Fruit fly (Drosophila melanogaster) whole organism, embryonic: ENCODE data around the gene Unc50.

Source experiments
- Ada2b ChIP-seq: fragments of 200-800 bp; sonication (Bioruptor generic); IDR thresholded peaks from 2 replicates; pipeline ENCODE4 v1.3.6; 2022; ENCODE audit warnings: missing biosample characterization, missing genetic modification characterization
- Antp ChIP-seq: fragments of 200-800 bp; sonication (Bioruptor generic); optimal IDR thresholded peaks from 3 replicates; lab custom pipeline; 2016; ENCODE audit warnings: missing biosample characterization, missing genetic modification characterization
- CG10267 ChIP-seq: fragments of 200-800 bp; sonication (Bioruptor generic); optimal IDR thresholded peaks from 2 replicates; lab custom pipeline; 2018; ENCODE audit warnings: missing biosample characterization, mild to moderate bottlenecking, missing genetic modification characterization, moderate library complexity
- CG10366 ChIP-seq: fragments of 200-800 bp; sonication (Bioruptor generic); IDR thresholded peaks from 2 replicates; pipeline ENCODE4 v1.3.6; 2022; ENCODE audit warnings: missing biosample characterization, missing genetic modification characterization
- CG11560 ChIP-seq: fragments of 200-800 bp; sonication (Bioruptor generic); IDR thresholded peaks from 3 replicates; pipeline ENCODE4 v1.3.6; 2022; ENCODE audit warnings: missing biosample characterization, missing genetic modification characterization
- CG12942 ChIP-seq: fragments of 200-800 bp; sonication (Bioruptor generic); optimal IDR thresholded peaks from 3 replicates; lab custom pipeline; 2016; ENCODE audit warnings: missing biosample characterization, missing genetic modification characterization
- CG15514 ChIP-seq: fragments of 200-800 bp; sonication (Bioruptor generic); optimal IDR thresholded peaks from 3 replicates; lab custom pipeline; 2017; ENCODE audit warnings: missing biosample characterization, missing genetic modification characterization, mild to moderate bottlenecking, moderate library complexity, missing genetic modification reagents
- CG17612 ChIP-seq: fragments of 200-800 bp; sonication (Bioruptor generic); IDR thresholded peaks from 2 replicates; pipeline ENCODE4 v1.3.6; 2022; ENCODE audit warnings: missing biosample characterization, missing genetic modification characterization
- CG17829 ChIP-seq: fragments of 200-800 bp; optimal IDR thresholded peaks from 2 replicates; lab custom pipeline; 2019; ENCODE audit warnings: missing biosample characterization, mild to moderate bottlenecking, missing genetic modification characterization, moderate library complexity
- CG2889 ChIP-seq: fragments of 200-800 bp; sonication (Bioruptor generic); IDR thresholded peaks from 3 replicates; pipeline ENCODE4 v1.3.6; 2022; ENCODE audit warnings: missing biosample characterization, missing genetic modification characterization
- CG30403 ChIP-seq: fragments of 200-800 bp; sonication (Bioruptor generic); optimal IDR thresholded peaks from 3 replicates; lab custom pipeline; 2016; ENCODE audit warnings: missing biosample characterization, missing genetic modification characterization
- CG31365 ChIP-seq: fragments of 200-800 bp; sonication (Bioruptor generic); optimal IDR thresholded peaks from 2 replicates; lab custom pipeline; 2018; ENCODE audit warnings: missing biosample characterization, mild to moderate bottlenecking, missing genetic modification characterization
- CG6791 ChIP-seq: fragments of 200-800 bp; sonication (Bioruptor generic); IDR thresholded peaks from 3 replicates; pipeline ENCODE4 v1.3.6; 2022; ENCODE audit warnings: missing biosample characterization, missing genetic modification characterization; ENCODE audit not compliant: partially characterized antibody
- CG7987 ChIP-seq: fragments of 200-800 bp; sonication (Bioruptor generic); optimal IDR thresholded peaks from 2 replicates; lab custom pipeline; 2018; ENCODE audit warnings: missing biosample characterization, mild to moderate bottlenecking, missing genetic modification characterization, moderate library complexity
- CG8359 ChIP-seq: fragments of 200-800 bp; sonication (Bioruptor generic); optimal IDR thresholded peaks from 2 replicates; lab custom pipeline; 2017; ENCODE audit warnings: missing biosample characterization, mild to moderate bottlenecking, missing genetic modification characterization, borderline replicate concordance
- CG8924 ChIP-seq: fragments of 200-800 bp; optimal IDR thresholded peaks from 3 replicates; lab custom pipeline; 2019; ENCODE audit warnings: missing biosample characterization, mild to moderate bottlenecking, missing genetic modification characterization, moderate library complexity
- CTCF ChIP-seq: fragments of 200-800 bp; sonication (Bioruptor generic); optimal IDR thresholded peaks from 2 replicates; lab custom pipeline; 2017; ENCODE audit warnings: missing biosample characterization, mild to moderate bottlenecking, missing genetic modification characterization, moderate library complexity
- Dbx ChIP-seq: fragments of 200-800 bp; sonication (Bioruptor generic); IDR thresholded peaks from 3 replicates; pipeline ENCODE4 v1.3.6; 2022; ENCODE audit warnings: missing biosample characterization, missing genetic modification characterization
- Dek ChIP-seq: fragments of 200-800 bp; sonication (Bioruptor generic); optimal IDR thresholded peaks from 3 replicates; lab custom pipeline; 2019; ENCODE audit warnings: missing biosample characterization, mild to moderate bottlenecking, missing genetic modification characterization, moderate library complexity
- Elba2 ChIP-seq: fragments of 200-800 bp; sonication (Bioruptor generic); optimal IDR thresholded peaks from 3 replicates; lab custom pipeline; 2016; ENCODE audit warnings: missing biosample characterization, missing genetic modification characterization
- Ets97D ChIP-seq: fragments of 200-800 bp; sonication (Bioruptor generic); optimal IDR thresholded peaks from 3 replicates; lab custom pipeline; 2016; ENCODE audit warnings: missing biosample characterization, missing genetic modification characterization
- Gsc ChIP-seq: fragments of 200-800 bp; sonication (Bioruptor generic); IDR thresholded peaks from 2 replicates; pipeline ENCODE4 v1.3.6; 2022; ENCODE audit warnings: missing biosample characterization, missing genetic modification characterization
- HmgZ ChIP-seq: fragments of 200-800 bp; sonication (Bioruptor generic); optimal IDR thresholded peaks from 2 replicates; lab custom pipeline; 2018; ENCODE audit warnings: missing biosample characterization, mild to moderate bottlenecking, missing genetic modification characterization
- Lhr ChIP-seq: fragments of 200-800 bp; sonication (Bioruptor generic); optimal IDR thresholded peaks from 3 replicates; lab custom pipeline; 2017; ENCODE audit warnings: mild to moderate bottlenecking, missing biosample characterization, missing genetic modification reagents, missing genetic modification characterization
- Mrtf ChIP-seq: fragments of 200-800 bp; sonication (Bioruptor generic); IDR thresholded peaks from 3 replicates; pipeline ENCODE4 v1.3.6; 2022; ENCODE audit warnings: missing biosample characterization, missing genetic modification characterization
- Oaz ChIP-seq: fragments of 200-800 bp; sonication (Bioruptor generic); IDR thresholded peaks from 2 replicates; pipeline ENCODE4 v1.3.6; 2022; ENCODE audit warnings: missing biosample characterization, missing genetic modification characterization
- Oli ChIP-seq: fragments of 200-800 bp; sonication (Bioruptor generic); optimal IDR thresholded peaks from 2 replicates; lab custom pipeline; 2018; ENCODE audit warnings: missing biosample characterization, mild to moderate bottlenecking, missing genetic modification characterization, moderate library complexity
- Ssrp ChIP-seq: fragments of 200-800 bp; sonication (Bioruptor generic); optimal IDR thresholded peaks from 2 replicates; lab custom pipeline; 2018; ENCODE audit warnings: missing biosample characterization, mild to moderate bottlenecking, missing genetic modification characterization, moderate library complexity
- abd-A ChIP-seq: fragments of 200-800 bp; sonication (Bioruptor generic); optimal IDR thresholded peaks from 3 replicates; lab custom pipeline; 2019; ENCODE audit warnings: missing biosample characterization, mild to moderate bottlenecking, missing genetic modification characterization, moderate library complexity
- ara ChIP-seq: fragments of 200-800 bp; sonication (Bioruptor generic); IDR thresholded peaks from 2 replicates; pipeline ENCODE4 v1.3.6; 2022; ENCODE audit warnings: missing biosample characterization, missing genetic modification characterization
- ems ChIP-seq: fragments of 200-800 bp; sonication (Bioruptor generic); optimal IDR thresholded peaks from 3 replicates; lab custom pipeline; 2016; ENCODE audit warnings: missing biosample characterization, missing genetic modification characterization
- en ChIP-seq: fragments of 200-800 bp; sonication (Bioruptor generic); optimal IDR thresholded peaks from 2 replicates; lab custom pipeline; 2016; ENCODE audit warnings: missing biosample characterization, missing genetic modification characterization
- eyg ChIP-seq: fragments of 200-800 bp; sonication (Bioruptor generic); optimal IDR thresholded peaks from 3 replicates; lab custom pipeline; 2016; ENCODE audit warnings: missing biosample characterization, missing genetic modification characterization
- ftz-f1 ChIP-seq: fragments of 200-800 bp; sonication (Bioruptor generic); optimal IDR thresholded peaks from 2 replicates; lab custom pipeline; 2016; ENCODE audit warnings: missing biosample characterization, missing genetic modification characterization
- gsb ChIP-seq: fragments of 200-800 bp; sonication (Bioruptor generic); IDR thresholded peaks from 2 replicates; pipeline ENCODE4 v1.3.6; 2022; ENCODE audit warnings: missing biosample characterization, missing genetic modification characterization
- jigr1 ChIP-seq: fragments of 200-800 bp; sonication (Bioruptor generic); IDR thresholded peaks from 3 replicates; pipeline ENCODE4 v1.3.6; 2022; ENCODE audit warnings: missing biosample characterization, missing genetic modification characterization
- klu ChIP-seq: fragments of 200-800 bp; sonication (Bioruptor generic); IDR thresholded peaks from 2 replicates; pipeline ENCODE4 v1.3.6; 2022; ENCODE audit warnings: missing biosample characterization, missing genetic modification characterization
- lbe ChIP-seq: fragments of 200-800 bp; sonication (Bioruptor generic); optimal IDR thresholded peaks from 2 replicates; lab custom pipeline; 2016; ENCODE audit warnings: missing biosample characterization, mild to moderate bottlenecking, missing genetic modification characterization
- lov ChIP-seq, 2 experiments: fragments of 200-800 bp in 1 of 2; fragments of >200 bp in 1 of 2; sonication (Bioruptor generic) in 1 of 2; IDR thresholded peaks in 1 of 2; optimal IDR thresholded peaks in 1 of 2; 2 replicates in 1 of 2; 3 replicates in 1 of 2; pipeline versions ENCODE4 v1.3.6 to Lab custom; 2017 to 2022; ENCODE audit warnings: missing biosample characterization in 1 of 2, missing genetic modification characterization in 1 of 2
- luna ChIP-seq: fragments of 200-800 bp; sonication (Bioruptor generic); optimal IDR thresholded peaks from 2 replicates; lab custom pipeline; 2016; ENCODE audit warnings: missing biosample characterization, missing genetic modification characterization
- nmo ChIP-seq: fragments of 200-800 bp; sonication (Bioruptor generic); optimal IDR thresholded peaks from 2 replicates; lab custom pipeline; 2018; ENCODE audit warnings: missing biosample characterization, mild to moderate bottlenecking, missing genetic modification characterization, moderate library complexity
- odd ChIP-seq: fragments of 200-800 bp; sonication (Bioruptor generic); optimal IDR thresholded peaks from 2 replicates; lab custom pipeline; 2017; ENCODE audit warnings: missing biosample characterization, mild to moderate bottlenecking, missing genetic modification characterization
- otp ChIP-seq: fragments of 200-800 bp; sonication (Bioruptor generic); IDR thresholded peaks from 3 replicates; pipeline ENCODE4, ENCODE4 v1.3.6; 2022; ENCODE audit warnings: missing biosample characterization, missing genetic modification characterization
- row ChIP-seq: fragments of 200-800 bp; sonication (Bioruptor generic); IDR thresholded peaks from 3 replicates; pipeline ENCODE4 v1.3.6; 2022; ENCODE audit warnings: missing biosample characterization, missing genetic modification characterization
- scrt ChIP-seq: fragments of 200-800 bp; sonication (Bioruptor generic); optimal IDR thresholded peaks from 2 replicates; lab custom pipeline; 2018; ENCODE audit warnings: missing biosample characterization, mild to moderate bottlenecking, missing genetic modification characterization, moderate library complexity
- seq ChIP-seq: fragments of 200-800 bp; sonication (Bioruptor generic); IDR thresholded peaks from 2 replicates; pipeline ENCODE4 v1.3.6; 2022; ENCODE audit warnings: missing biosample characterization, missing genetic modification characterization
- sim ChIP-seq: fragments of 200-800 bp; sonication (Bioruptor generic); IDR thresholded peaks from 2 replicates; pipeline ENCODE4 v1.3.6; 2022; ENCODE audit warnings: missing biosample characterization, missing genetic modification characterization
- sug ChIP-seq: fragments of 200-800 bp; optimal IDR thresholded peaks from 2 replicates; lab custom pipeline; 2019; ENCODE audit warnings: missing biosample characterization, mild to moderate bottlenecking, missing genetic modification characterization, moderate library complexity
- tll ChIP-seq, 2 experiments: fragments of 200-800 bp in 1 of 2; fragments of >200 bp in 1 of 2; sonication (Bioruptor generic) in 1 of 2; optimal IDR thresholded peaks; 2 replicates each; lab custom pipeline; 2017 to 2019; ENCODE audit warnings: missing biosample characterization in 2 of 2, missing genetic modification characterization in 2 of 2, mild to moderate bottlenecking in 1 of 2, moderate library complexity in 1 of 2

The Unc50 gene

DNA sequence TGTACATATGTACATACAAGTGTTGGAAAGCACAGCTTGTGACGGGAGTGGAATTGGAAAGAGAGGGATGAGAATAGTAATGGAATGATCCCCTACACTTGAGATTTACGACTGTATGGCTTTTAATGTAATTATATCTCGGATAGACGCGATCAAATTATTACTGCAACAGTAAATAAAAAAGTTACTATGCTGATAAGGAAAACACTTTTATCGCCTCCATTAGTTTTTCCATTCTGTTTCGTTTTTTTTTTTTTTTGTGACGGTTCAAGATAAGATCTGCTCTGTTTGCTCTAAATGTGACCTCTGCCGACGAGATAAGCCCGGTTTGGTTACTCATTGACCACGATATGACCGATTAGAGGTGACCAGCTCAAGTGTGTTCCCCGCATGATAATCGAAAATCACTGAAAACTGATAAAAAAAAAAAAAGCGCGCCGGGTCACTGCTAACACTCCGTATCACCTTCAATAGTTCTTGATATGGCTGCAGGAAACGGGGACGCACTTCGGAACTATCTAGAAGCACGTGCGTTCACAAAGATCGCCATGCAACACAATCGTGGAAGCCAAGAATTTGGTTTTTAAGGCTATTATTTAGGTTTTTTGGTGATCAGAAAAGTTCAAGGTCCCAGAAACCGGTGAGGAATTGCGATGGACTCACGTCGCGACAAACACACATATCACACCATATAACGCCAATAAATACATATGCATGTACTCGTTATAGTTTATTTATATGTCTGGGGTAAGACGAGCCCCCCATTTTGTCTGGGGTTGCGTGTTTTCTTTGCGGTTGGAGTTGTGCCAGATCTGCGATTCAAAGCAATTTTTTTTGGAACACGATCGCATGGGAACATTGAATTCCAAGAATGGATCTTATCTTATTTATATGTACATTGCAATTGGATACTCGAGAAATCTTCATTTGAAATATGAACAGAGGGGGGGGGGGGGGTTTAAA is 5.6 kb downstream of the Unc50 start, which contains the start of gene p (continued):
- TF ChIP-seq Lhr (GFP tag; lab: Kevin White, UChicago) (no peak), CG17829 (tag; lab: Kevin White, UChicago) (peak; percentile 26), Oaz (GFP tag; lab: Robert Waterston, UW) (no peak), lov (optimal IDR thresholded peaks at IDR 0.05; lab: Kevin White, UChicago) (no peak), lov (GFP tag; IDR thresholded peaks at IDR 0.05; lab: Robert Waterston, UW) (no peak), luna (GFP tag; lab: Kevin White, UChicago) (no peak), CG17612 (GFP tag; lab: Robert Waterston, UW) (no peak), Gsc (no peak), CG7987 (GFP tag; lab: Kevin White, UChicago) (peak; percentile 57), odd (peak; percentile 42), sug (tag; lab: Kevin White, UChicago) (peak; percentile 4), CTCF (GFP tag; lab: Kevin White, UChicago) (peak; percentile 11), row (GFP tag; lab: Robert Waterston, UW) (peak; percentile 47; the same call in 2 of the 3 replicates), CG12942 (GFP tag; lab: Kevin White, UChicago) (peak; percentile 23), en (GFP tag; lab: Kevin White, UChicago) (no peak), jigr1 (no peak), Dek (tag; lab: Kevin White, UChicago) (no peak), Ets97D (GFP tag; lab: Kevin White, UChicago) (no peak), CG30403 (GFP tag; lab: Kevin White, UChicago) (peak; percentile 43), CG15514 (GFP tag; lab: Kevin White, UChicago) (peak; percentile 4), CG8359 (GFP tag; lab: Kevin White, UChicago) (peak; percentile 37), CG31365 (tag; lab: Kevin White, UChicago) (no peak), otp (GFP tag; lab: Robert Waterston, UW) (no peak), CG8924 (tag; lab: Kevin White, UChicago) (peak; percentile 21), seq (no peak; the same call in 1 of the 2 replicates), CG10267 (tag; lab: Kevin White, UChicago) (peak; percentile 77), abd-A (no peak), Elba2 (no peak), gsb (GFP tag; lab: Robert Waterston, UW) (no peak), CG11560 (tag; lab: Robert Waterston, UW) (no peak), klu (no peak), CG2889 (GFP tag; lab: Robert Waterston, UW) (no peak), nmo (peak; percentile 13), CG6791 (GFP tag; lab: Robert Waterston, UW) (no peak), Ssrp (no peak), ftz-f1 (GFP tag; lab: Kevin White, UChicago) (no peak), Ada2b (GFP tag; lab: Robert Waterston, UW) (no peak), sim (GFP tag; lab: Robert Waterston, UW) (peak; percentile 48; the same call in 1 of the 2 replicates), lbe (GFP tag; lab: Kevin White, UChicago) (no peak), HmgZ (peak; percentile 37), Dbx (GFP tag; lab: Robert Waterston, UW) (0 out of 3 replicates have a peak, but pooled peaks have one; percentile 25), Oli (tag; lab: Kevin White, UChicago) (peak; percentile 17), Antp (peak; percentile 19), Mrtf (GFP tag; lab: Robert Waterston, UW) (no peak), ems (GFP tag; lab: Kevin White, UChicago) (peak; percentile 51), scrt (GFP tag; lab: Kevin White, UChicago) (no peak), eyg (GFP tag; lab: Kevin White, UChicago) (no peak), tll (GFP tag; optimal IDR thresholded peaks at IDR 0.05; lab: Kevin White, UChicago) (no peak), CG10366 (GFP tag; lab: Robert Waterston, UW) (no peak), ara (GFP tag; lab: Robert Waterston, UW) (no peak)
